Fruit fly (Drosophila melanogaster) whole organism, embryonic: ENCODE results near the gene CG33631.

ENCODE experiments used
- Bgb ChIP-seq: fragments of 200-800 bp; sonication (Bioruptor generic); IDR thresholded peaks from 2 replicates; pipeline ENCODE4 v1.3.6; 2022; ENCODE audit warnings: missing biosample characterization, missing genetic modification characterization; ENCODE audit not compliant: partially characterized antibody
- Blimp-1 ChIP-seq: fragments of 200-800 bp; sonication (Bioruptor generic); optimal IDR thresholded peaks from 3 replicates; lab custom pipeline; 2018; ENCODE audit warnings: missing biosample characterization, missing genetic modification characterization, mild to moderate bottlenecking, moderate library complexity, missing genetic modification reagents
- CG11093 ChIP-seq: fragments of 200-800 bp; sonication (Bioruptor generic); IDR thresholded peaks from 3 replicates; pipeline ENCODE4 v1.3.6; 2022; ENCODE audit warnings: missing biosample characterization, missing genetic modification characterization
- CG12104 ChIP-seq: fragments of 200-800 bp; sonication (Bioruptor generic); optimal IDR thresholded peaks from 3 replicates; lab custom pipeline; 2016; ENCODE audit warnings: missing biosample characterization, missing genetic modification characterization
- CG12155 ChIP-seq: fragments of 200-800 bp; sonication (Bioruptor generic); optimal IDR thresholded peaks from 3 replicates; lab custom pipeline; 2016; ENCODE audit warnings: missing biosample characterization, missing genetic modification characterization
- CG12391 ChIP-seq: fragments of 200-800 bp; sonication (Bioruptor generic); optimal IDR thresholded peaks from 3 replicates; lab custom pipeline; 2018; ENCODE audit warnings: missing biosample characterization, mild to moderate bottlenecking, missing genetic modification characterization, moderate library complexity
- CG13424 ChIP-seq: fragments of 200-800 bp; sonication (Bioruptor generic); optimal IDR thresholded peaks from 2 replicates; lab custom pipeline; 2019; ENCODE audit warnings: missing biosample characterization, mild to moderate bottlenecking, missing genetic modification characterization, moderate library complexity
- CG15269 ChIP-seq: fragments of 200-800 bp; sonication (Bioruptor generic); optimal IDR thresholded peaks from 2 replicates; lab custom pipeline; 2018; ENCODE audit warnings: missing biosample characterization, mild to moderate bottlenecking, missing genetic modification characterization, moderate library complexity
- CG1529 ChIP-seq: fragments of 200-800 bp; sonication (Bioruptor generic); optimal IDR thresholded peaks from 3 replicates; lab custom pipeline; 2018; ENCODE audit warnings: missing biosample characterization, missing genetic modification characterization
- CG16815 ChIP-seq: fragments of 200-800 bp; sonication (Bioruptor generic); optimal IDR thresholded peaks from 3 replicates; lab custom pipeline; 2017; ENCODE audit warnings: missing biosample characterization, mild to moderate bottlenecking, missing genetic modification characterization
- CG17359 ChIP-seq: fragments of 200-800 bp; sonication (Bioruptor generic); optimal IDR thresholded peaks from 3 replicates; lab custom pipeline; 2018; ENCODE audit warnings: missing biosample characterization, mild to moderate bottlenecking, missing genetic modification characterization, moderate library complexity
- CG17385 ChIP-seq: fragments of 200-800 bp; sonication (Bioruptor generic); optimal IDR thresholded peaks from 3 replicates; lab custom pipeline; 2018; ENCODE audit warnings: missing biosample characterization, mild to moderate bottlenecking, missing genetic modification characterization
- CG17829 ChIP-seq: fragments of 200-800 bp; optimal IDR thresholded peaks from 2 replicates; lab custom pipeline; 2019; ENCODE audit warnings: missing biosample characterization, mild to moderate bottlenecking, missing genetic modification characterization, moderate library complexity
- CG18599 ChIP-seq: fragments of 200-800 bp; sonication (Bioruptor generic); optimal IDR thresholded peaks from 3 replicates; lab custom pipeline; 2017; ENCODE audit warnings: missing biosample characterization, missing genetic modification characterization, mild to moderate bottlenecking, moderate library complexity, missing genetic modification reagents
- CG31388 ChIP-seq: fragments of 200-800 bp; sonication (Bioruptor generic); optimal IDR thresholded peaks from 2 replicates; lab custom pipeline; 2016; ENCODE audit warnings: missing biosample characterization, missing genetic modification characterization
- CG34376 ChIP-seq: fragments of 200-800 bp; sonication (Bioruptor generic); optimal IDR thresholded peaks from 2 replicates; lab custom pipeline; 2018; ENCODE audit warnings: missing biosample characterization, mild to moderate bottlenecking, missing genetic modification characterization
- CG4424 ChIP-seq: fragments of 200-800 bp; sonication (Bioruptor generic); optimal IDR thresholded peaks from 3 replicates; lab custom pipeline; 2016; ENCODE audit warnings: missing biosample characterization, missing genetic modification characterization
- CG6654 ChIP-seq: fragments of 200-800 bp; sonication (Bioruptor generic); optimal IDR thresholded peaks from 2 replicates; lab custom pipeline; 2017; ENCODE audit warnings: missing biosample characterization, mild to moderate bottlenecking, missing genetic modification characterization
- CG6791 ChIP-seq: fragments of 200-800 bp; sonication (Bioruptor generic); IDR thresholded peaks from 3 replicates; pipeline ENCODE4 v1.3.6; 2022; ENCODE audit warnings: missing biosample characterization, missing genetic modification characterization; ENCODE audit not compliant: partially characterized antibody
- CG7928 ChIP-seq: fragments of 200-800 bp; sonication (Bioruptor generic); optimal IDR thresholded peaks from 2 replicates; lab custom pipeline; 2017; ENCODE audit warnings: missing biosample characterization, mild to moderate bottlenecking, missing genetic modification characterization
- CG8281 ChIP-seq: fragments of 200-800 bp; sonication (Bioruptor generic); optimal IDR thresholded peaks from 2 replicates; lab custom pipeline; 2018; ENCODE audit warnings: missing biosample characterization, mild to moderate bottlenecking, missing genetic modification characterization, moderate library complexity
- CG9437 ChIP-seq: fragments of 200-800 bp; sonication (Bioruptor generic); optimal IDR thresholded peaks from 2 replicates; lab custom pipeline; 2018; ENCODE audit warnings: missing biosample characterization, mild to moderate bottlenecking, missing genetic modification characterization
- CG9817 ChIP-seq: fragments of 200-800 bp; sonication (Bioruptor generic); optimal IDR thresholded peaks from 2 replicates; lab custom pipeline; 2018; ENCODE audit warnings: missing biosample characterization, mild to moderate bottlenecking, missing genetic modification characterization, moderate library complexity
- CTCF ChIP-seq: fragments of 200-800 bp; sonication (Bioruptor generic); optimal IDR thresholded peaks from 2 replicates; lab custom pipeline; 2017; ENCODE audit warnings: missing biosample characterization, mild to moderate bottlenecking, missing genetic modification characterization, moderate library complexity
- E2f2 ChIP-seq: fragments of 200-800 bp; sonication (Bioruptor generic); IDR thresholded peaks from 2 replicates; pipeline ENCODE4 v1.3.6; 2022; ENCODE audit warnings: missing biosample characterization, missing genetic modification characterization
- Elba2 ChIP-seq: fragments of 200-800 bp; sonication (Bioruptor generic); optimal IDR thresholded peaks from 3 replicates; lab custom pipeline; 2016; ENCODE audit warnings: missing biosample characterization, missing genetic modification characterization
- Fer3 ChIP-seq: fragments of 200-800 bp; sonication (Bioruptor generic); optimal IDR thresholded peaks from 2 replicates; lab custom pipeline; 2018; ENCODE audit warnings: missing biosample characterization, mild to moderate bottlenecking, missing genetic modification characterization, moderate library complexity
- Hr51 ChIP-seq, 2 experiments: fragments of 200-800 bp; sonication (Bioruptor generic); optimal IDR thresholded peaks; 2 replicates in 1 of 2; 3 replicates in 1 of 2; lab custom pipeline; 2016 to 2018; ENCODE audit warnings: missing biosample characterization in 2 of 2, missing genetic modification characterization in 2 of 2, mild to moderate bottlenecking in 1 of 2, moderate library complexity in 1 of 2
- NfI ChIP-seq: fragments of 200-800 bp; sonication (Bioruptor generic); optimal IDR thresholded peaks from 3 replicates; lab custom pipeline; 2018; ENCODE audit warnings: missing biosample characterization, mild to moderate bottlenecking, missing genetic modification characterization, moderate library complexity
- Tbp ChIP-seq: fragments of >200 bp; optimal IDR thresholded peaks from 2 replicates; lab custom pipeline; 2018; ENCODE audit warnings: missing biosample characterization, missing genetic modification characterization
- Xbp1 ChIP-seq: fragments of 200-800 bp; sonication (Bioruptor generic); optimal IDR thresholded peaks from 3 replicates; lab custom pipeline; 2016; ENCODE audit warnings: missing biosample characterization, mild to moderate bottlenecking, missing genetic modification characterization
- ac ChIP-seq: fragments of 200-800 bp; sonication (Bioruptor generic); optimal IDR thresholded peaks from 3 replicates; lab custom pipeline; 2017; ENCODE audit warnings: missing biosample characterization, mild to moderate bottlenecking, missing genetic modification characterization
- caup ChIP-seq: fragments of 200-800 bp; sonication (Bioruptor generic); optimal IDR thresholded peaks from 3 replicates; lab custom pipeline; 2017; ENCODE audit warnings: missing biosample characterization, mild to moderate bottlenecking, missing genetic modification characterization, moderate library complexity; ENCODE audit not compliant: severe bottlenecking
- cwo ChIP-seq: fragments of 200-800 bp; sonication (Bioruptor generic); optimal IDR thresholded peaks from 3 replicates; lab custom pipeline; 2017; ENCODE audit warnings: missing biosample characterization, missing genetic modification characterization, mild to moderate bottlenecking, moderate library complexity, missing genetic modification reagents
- dimm ChIP-seq: fragments of 200-800 bp; sonication (Bioruptor generic); IDR thresholded peaks from 2 replicates; pipeline ENCODE4 v1.3.6; 2022; ENCODE audit warnings: missing biosample characterization, missing genetic modification characterization
- exex ChIP-seq: fragments of 200-800 bp; sonication (Bioruptor generic); optimal IDR thresholded peaks from 4 replicates; lab custom pipeline; 2018; ENCODE audit warnings: missing biosample characterization, mild to moderate bottlenecking, missing genetic modification characterization, moderate library complexity
- hbn ChIP-seq: fragments of 200-800 bp; sonication (Bioruptor generic); IDR thresholded peaks from 2 replicates; pipeline ENCODE4 v1.3.6; 2022; ENCODE audit warnings: missing biosample characterization, missing genetic modification characterization; ENCODE audit not compliant: partially characterized antibody
- ind ChIP-seq: fragments of 200-800 bp; sonication (Bioruptor generic); optimal IDR thresholded peaks from 3 replicates; lab custom pipeline; 2016; ENCODE audit warnings: missing biosample characterization, missing genetic modification characterization
- insv ChIP-seq, 2 experiments: fragments of 200-800 bp; sonication (Bioruptor generic); optimal IDR thresholded peaks; 3 replicates each; lab custom pipeline; 2016 to 2018; ENCODE audit warnings: missing biosample characterization in 2 of 2, missing genetic modification characterization in 2 of 2
- lbe ChIP-seq: fragments of 200-800 bp; sonication (Bioruptor generic); optimal IDR thresholded peaks from 2 replicates; lab custom pipeline; 2016; ENCODE audit warnings: missing biosample characterization, mild to moderate bottlenecking, missing genetic modification characterization
- onecut ChIP-seq: fragments of 200-800 bp; sonication (Bioruptor generic); IDR thresholded peaks from 2 replicates; pipeline ENCODE4 v1.3.6; 2022; ENCODE audit warnings: missing biosample characterization, missing genetic modification characterization
- org-1 ChIP-seq: fragments of 200-800 bp; sonication (Bioruptor generic); optimal IDR thresholded peaks from 2 replicates; lab custom pipeline; 2017; ENCODE audit warnings: missing biosample characterization, missing genetic modification characterization
- phol ChIP-seq: fragments of 200-800 bp; sonication (Bioruptor generic); optimal IDR thresholded peaks from 3 replicates; lab custom pipeline; 2018; ENCODE audit warnings: missing biosample characterization, mild to moderate bottlenecking, missing genetic modification characterization, moderate library complexity
- pros ChIP-seq: fragments of 200-800 bp; sonication (Bioruptor generic); optimal IDR thresholded peaks from 3 replicates; lab custom pipeline; 2019; ENCODE audit warnings: missing biosample characterization, mild to moderate bottlenecking, missing genetic modification characterization, moderate library complexity
- row ChIP-seq: fragments of 200-800 bp; sonication (Bioruptor generic); IDR thresholded peaks from 3 replicates; pipeline ENCODE4 v1.3.6; 2022; ENCODE audit warnings: missing biosample characterization, missing genetic modification characterization
- slbo ChIP-seq: fragments of 200-800 bp; sonication (Bioruptor generic); IDR thresholded peaks from 2 replicates; pipeline ENCODE4 v1.3.6; 2022; ENCODE audit warnings: missing biosample characterization, missing genetic modification characterization
- sna ChIP-seq: fragments of 200-800 bp; sonication (Bioruptor generic); IDR thresholded peaks from 2 replicates; pipeline ENCODE4 v1.3.6; 2022; ENCODE audit warnings: missing biosample characterization, missing genetic modification characterization; ENCODE audit not compliant: partially characterized antibody
- zen2 ChIP-seq: fragments of 200-800 bp; sonication (Bioruptor generic); IDR thresholded peaks from 3 replicates; pipeline ENCODE4 v1.3.6; 2022; ENCODE audit warnings: missing biosample characterization, missing genetic modification characterization; ENCODE audit not compliant: partially characterized antibody

The CG33631 gene

DNA sequence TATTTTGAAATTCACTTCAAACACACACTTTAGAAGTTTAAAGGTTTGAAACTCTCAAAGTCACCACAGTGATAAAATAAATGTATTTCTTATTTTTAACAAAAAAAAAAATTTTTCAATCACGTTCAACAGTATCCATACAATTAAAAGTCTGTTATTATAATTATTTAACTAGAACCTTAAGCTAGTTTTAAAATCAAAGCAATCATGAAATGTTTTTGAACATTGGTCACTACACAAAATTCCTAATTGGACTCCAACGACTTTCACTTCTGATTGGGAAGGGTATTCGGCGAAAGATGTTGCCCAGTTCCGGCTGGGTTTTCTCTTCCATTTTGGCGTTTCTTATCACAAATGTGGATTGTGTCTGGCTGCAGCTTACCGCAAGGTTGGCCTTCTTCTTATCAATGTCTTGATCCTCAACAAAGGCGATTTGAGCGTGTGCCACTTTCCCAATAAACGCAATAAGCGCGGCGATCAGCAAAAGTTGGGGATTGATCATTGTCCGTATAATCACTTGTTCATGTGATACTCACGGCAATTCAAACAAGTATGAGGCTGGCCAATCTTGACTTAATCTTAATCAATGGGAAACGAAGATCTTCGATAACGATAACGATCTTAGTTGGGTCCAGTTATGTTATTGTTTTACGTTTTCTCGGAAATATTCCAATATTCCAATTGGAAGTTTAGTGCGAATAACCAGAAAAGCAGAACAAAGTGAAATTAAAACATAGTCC, 15.6 kb upstream of the CG33631 start (continued):
- TF ChIP-seq CG34376 (peak; percentile 54), CG17385 (peak; percentile 46), row (peak; percentile 67), CG9437 (peak; percentile 54), CG15269 (tag; lab: Kevin White, UChicago) (peak; percentile 64), CG11093 (GFP tag; lab: Robert Waterston, UW) (0 out of 3 replicates have a peak, but pooled peaks have one; percentile 37), Tbp (no peak), zen2 (GFP tag; lab: Robert Waterston, UW) (no peak), CG17359 (tag; lab: Kevin White, UChicago) (peak; percentile 22), CG18599 (peak; percentile 46), slbo (GFP tag; lab: Robert Waterston, UW) (peak; percentile 39), cwo (GFP tag; lab: Kevin White, UChicago) (peak; percentile 16), E2f2 (GFP tag; lab: Robert Waterston, UW) (no peak), CG1529 (GFP tag; lab: Kevin White, UChicago) (peak; percentile 34), CG6791 (GFP tag; lab: Robert Waterston, UW) (0 out of 3 replicates have a peak, but pooled peaks have one; percentile 46), Blimp-1 (GFP tag; lab: Kevin White, UChicago) (peak; percentile 56), CG17829 (tag; lab: Kevin White, UChicago) (peak; percentile 51), ind (GFP tag; lab: Kevin White, UChicago) (peak; percentile 23), CG13424 (tag; lab: Kevin White, UChicago) (peak; percentile 63), onecut (GFP tag; lab: Robert Waterston, UW) (peak; percentile 26; the same call in 1 of the 2 replicates), hbn (no peak), NfI (GFP tag; lab: Kevin White, UChicago) (peak; percentile 36), CG12391 (tag; lab: Kevin White, UChicago) (peak; percentile 47), CG12155 (GFP tag; lab: Kevin White, UChicago) (peak; percentile 19), Hr51 (GFP tag; optimal IDR thresholded peaks at IDR 0.05; lab: Kevin White, UChicago) (peak in 1 of 2 experiments; percentile 70), CG4424 (GFP tag; lab: Kevin White, UChicago) (peak; percentile 42), pros (peak; percentile 68), CG31388 (GFP tag; lab: Kevin White, UChicago) (no peak), CG6654 (GFP tag; lab: Kevin White, UChicago) (no peak), caup (GFP tag; lab: Kevin White, UChicago) (peak; percentile 15), Bgb (GFP tag; lab: Robert Waterston, UW) (peak; percentile 35; the same call in 1 of the 2 replicates), org-1 (GFP tag; lab: Kevin White, UChicago) (peak; percentile 36), CTCF (no peak), CG7928 (no peak), exex (no peak), phol (tag; lab: Kevin White, UChicago) (peak; percentile 52), insv (GFP tag; optimal IDR thresholded peaks at IDR 0.05; lab: Kevin White, UChicago) (peak; percentile 83 to 98), sna (GFP tag; lab: Robert Waterston, UW) (no peak), dimm (no peak), Fer3 (tag; lab: Kevin White, UChicago) (peak; percentile 10), CG8281 (tag; lab: Kevin White, UChicago) (peak; percentile 11), lbe (GFP tag; lab: Kevin White, UChicago) (peak; percentile 39), CG12104 (GFP tag; lab: Kevin White, UChicago) (peak; percentile 52), Elba2 (GFP tag; lab: Kevin White, UChicago) (peak; percentile 55), ac (no peak), Xbp1 (peak; percentile 19), CG16815 (GFP tag; lab: Kevin White, UChicago) (peak; percentile 3), CG9817 (tag; lab: Kevin White, UChicago) (no peak)
